Fruit fly (Drosophila melanogaster) whole organism, embryonic: ENCODE measurements around the gene ec.

ENCODE experiments used
- CG10209 ChIP-seq: fragments of 200-800 bp; sonication (Bioruptor generic); optimal IDR thresholded peaks from 3 replicates; lab custom pipeline; 2017; ENCODE audit warnings: missing biosample characterization, mild to moderate bottlenecking, missing genetic modification characterization, missing genetic modification reagents
- CG10979 ChIP-seq: fragments of 200-800 bp; sonication (Bioruptor generic); optimal IDR thresholded peaks from 2 replicates; lab custom pipeline; 2018; ENCODE audit warnings: missing biosample characterization, mild to moderate bottlenecking, missing genetic modification characterization, moderate library complexity
- CG11093 ChIP-seq: fragments of 200-800 bp; sonication (Bioruptor generic); IDR thresholded peaks from 3 replicates; pipeline ENCODE4 v1.3.6; 2022; ENCODE audit warnings: missing biosample characterization, missing genetic modification characterization
- CG12391 ChIP-seq: fragments of 200-800 bp; sonication (Bioruptor generic); optimal IDR thresholded peaks from 3 replicates; lab custom pipeline; 2018; ENCODE audit warnings: missing biosample characterization, mild to moderate bottlenecking, missing genetic modification characterization, moderate library complexity
- CG12744 ChIP-seq: fragments of 200-800 bp; sonication (Bioruptor generic); optimal IDR thresholded peaks from 2 replicates; lab custom pipeline; 2016; ENCODE audit warnings: missing biosample characterization, missing genetic modification characterization
- CG15479 ChIP-seq: fragments of 200-800 bp; sonication (Bioruptor generic); optimal IDR thresholded peaks from 3 replicates; lab custom pipeline; 2019; ENCODE audit warnings: missing biosample characterization, mild to moderate bottlenecking, missing genetic modification characterization, moderate library complexity
- CG1647 ChIP-seq: fragments of 200-800 bp; sonication (Bioruptor generic); optimal IDR thresholded peaks from 3 replicates; lab custom pipeline; 2016; ENCODE audit warnings: missing biosample characterization, missing genetic modification characterization
- CG17612 ChIP-seq: fragments of 200-800 bp; sonication (Bioruptor generic); IDR thresholded peaks from 2 replicates; pipeline ENCODE4 v1.3.6; 2022; ENCODE audit warnings: missing biosample characterization, missing genetic modification characterization
- CG3065 ChIP-seq: fragments of 200-800 bp; sonication (Bioruptor generic); optimal IDR thresholded peaks from 2 replicates; lab custom pipeline; 2016; ENCODE audit warnings: missing biosample characterization, missing genetic modification characterization
- CG4854 ChIP-seq: fragments of 200-800 bp; sonication (Bioruptor generic); optimal IDR thresholded peaks from 2 replicates; lab custom pipeline; 2016; ENCODE audit warnings: missing biosample characterization, missing genetic modification characterization, inconsistent platforms
- CG7786 ChIP-seq: fragments of 200-800 bp; sonication (Bioruptor generic); optimal IDR thresholded peaks from 2 replicates; lab custom pipeline; 2016; ENCODE audit warnings: missing biosample characterization, missing genetic modification characterization
- CG9215 ChIP-seq: fragments of 200-800 bp; sonication (Bioruptor generic); IDR thresholded peaks from 2 replicates; pipeline ENCODE4 v1.3.6; 2022; ENCODE audit warnings: missing biosample characterization, missing genetic modification characterization
- CG9876 ChIP-seq: fragments of 200-800 bp; sonication (Bioruptor generic); optimal IDR thresholded peaks from 2 replicates; lab custom pipeline; 2016; ENCODE audit warnings: missing biosample characterization, missing genetic modification characterization
- D19A ChIP-seq: fragments of 200-800 bp; optimal IDR thresholded peaks from 3 replicates; lab custom pipeline; 2019; ENCODE audit warnings: missing biosample characterization, mild to moderate bottlenecking, missing genetic modification characterization, moderate library complexity
- Dp ChIP-seq: fragments of 200-800 bp; sonication (Bioruptor generic); optimal IDR thresholded peaks from 2 replicates; lab custom pipeline; 2018; ENCODE audit warnings: missing biosample characterization, mild to moderate bottlenecking, missing genetic modification characterization, moderate library complexity
- Dref ChIP-seq: fragments of 200-800 bp; sonication (Bioruptor generic); IDR thresholded peaks from 2 replicates; pipeline ENCODE4 v1.3.6; 2022; ENCODE audit warnings: missing biosample characterization, missing genetic modification characterization
- Ets97D ChIP-seq: fragments of 200-800 bp; sonication (Bioruptor generic); optimal IDR thresholded peaks from 3 replicates; lab custom pipeline; 2016; ENCODE audit warnings: missing biosample characterization, missing genetic modification characterization
- GATAe ChIP-seq: fragments of 200-800 bp; sonication (Bioruptor generic); conservative IDR thresholded peaks from 2 replicates; pipeline ENCODE4 v1.3.6; 2022; ENCODE audit warnings: missing biosample characterization, missing genetic modification characterization
- Hr78 ChIP-seq, 2 experiments: fragments of 200-800 bp in 1 of 2; fragments of >200 bp in 1 of 2; sonication (Bioruptor generic) in 1 of 2; optimal IDR thresholded peaks; 2 replicates each; lab custom pipeline; 2017 to 2019; ENCODE audit warnings: missing biosample characterization in 2 of 2, missing genetic modification characterization in 2 of 2, mild to moderate bottlenecking in 1 of 2, moderate library complexity in 1 of 2
- Jarid2 ChIP-seq: fragments of 200-800 bp; sonication (Bioruptor generic); optimal IDR thresholded peaks from 3 replicates; lab custom pipeline; 2017; ENCODE audit warnings: mild to moderate bottlenecking, missing biosample characterization, missing genetic modification reagents, missing genetic modification characterization
- Lhr ChIP-seq: fragments of 200-800 bp; sonication (Bioruptor generic); optimal IDR thresholded peaks from 3 replicates; lab custom pipeline; 2017; ENCODE audit warnings: mild to moderate bottlenecking, missing biosample characterization, missing genetic modification reagents, missing genetic modification characterization
- Lpt ChIP-seq: fragments of >200 bp; optimal IDR thresholded peaks from 2 replicates; lab custom pipeline; 2018; ENCODE audit warnings: missing biosample characterization, missing genetic modification characterization
- MBD-R2 ChIP-seq: fragments of 200-800 bp; sonication (Bioruptor generic); IDR thresholded peaks from 2 replicates; pipeline ENCODE4 v1.3.6; 2022; ENCODE audit warnings: missing biosample characterization, missing genetic modification characterization
- Med ChIP-seq: fragments of 200-800 bp; sonication (Bioruptor generic); peaks from one replicate; lab custom pipeline; 2016; ENCODE audit warnings: missing biosample characterization, missing genetic modification characterization, mild to moderate bottlenecking, inconsistent platforms, moderate library complexity
- NC2α ChIP-seq: fragments of 200-800 bp; sonication (Bioruptor generic); optimal IDR thresholded peaks from 2 replicates; lab custom pipeline; 2016; ENCODE audit warnings: missing biosample characterization, missing genetic modification characterization
- PHDP ChIP-seq: fragments of 200-800 bp; sonication (Bioruptor generic); optimal IDR thresholded peaks from 3 replicates; lab custom pipeline; 2018; ENCODE audit warnings: missing biosample characterization, mild to moderate bottlenecking, missing genetic modification characterization, moderate library complexity
- Ravus ChIP-seq: fragments of 200-800 bp; sonication (Bioruptor generic); IDR thresholded peaks from 2 replicates; pipeline ENCODE4 v1.3.6; 2022; ENCODE audit warnings: missing biosample characterization, missing genetic modification characterization
- Sry-δ ChIP-seq: fragments of 200-800 bp; sonication (Bioruptor generic); optimal IDR thresholded peaks from 2 replicates; lab custom pipeline; 2016; ENCODE audit warnings: missing biosample characterization, missing genetic modification characterization
- Stat92E ChIP-seq, 3 experiments: fragments of >200 bp in 2 of 3; fragments of 200-800 bp in 1 of 3; sonication (Bioruptor generic) in 1 of 3; optimal IDR thresholded peaks; 2 replicates each; lab custom pipeline; 2017 to 2019; ENCODE audit warnings: missing biosample characterization in 3 of 3, missing genetic modification characterization in 3 of 3, mild to moderate bottlenecking in 1 of 3, moderate library complexity in 1 of 3
- ara ChIP-seq: fragments of 200-800 bp; sonication (Bioruptor generic); IDR thresholded peaks from 2 replicates; pipeline ENCODE4 v1.3.6; 2022; ENCODE audit warnings: missing biosample characterization, missing genetic modification characterization
- ato ChIP-seq: fragments of 200-800 bp; sonication (Bioruptor generic); IDR thresholded peaks from 2 replicates; pipeline ENCODE4 v1.3.6; 2022; ENCODE audit warnings: missing biosample characterization, missing genetic modification characterization; ENCODE audit not compliant: partially characterized antibody
- bbx ChIP-seq: fragments of 200-800 bp; sonication (Bioruptor generic); IDR thresholded peaks from 2 replicates; pipeline ENCODE4 v1.3.6; 2022; ENCODE audit warnings: missing biosample characterization, missing genetic modification characterization; ENCODE audit not compliant: partially characterized antibody
- cg ChIP-seq: fragments of 200-800 bp; sonication (Bioruptor generic); optimal IDR thresholded peaks from 3 replicates; lab custom pipeline; 2019; ENCODE audit warnings: missing biosample characterization, mild to moderate bottlenecking, missing genetic modification characterization, moderate library complexity
- chinmo ChIP-seq: fragments of 200-800 bp; sonication (Bioruptor generic); IDR thresholded peaks from 4 replicates; pipeline ENCODE4 v1.3.6; 2022; ENCODE audit warnings: missing biosample characterization, missing genetic modification characterization; ENCODE audit not compliant: partially characterized antibody
- chm ChIP-seq: fragments of 200-800 bp; sonication (Bioruptor generic); IDR thresholded peaks from 2 replicates; pipeline ENCODE4 v1.3.6; 2022; ENCODE audit warnings: missing biosample characterization, missing genetic modification characterization
- dm ChIP-seq: fragments of 200-800 bp; sonication (Bioruptor generic); optimal IDR thresholded peaks from 3 replicates; lab custom pipeline; 2016; ENCODE audit warnings: missing biosample characterization, missing genetic modification characterization
- ewg ChIP-seq: fragments of 200-800 bp; sonication (Bioruptor generic); optimal IDR thresholded peaks from 3 replicates; lab custom pipeline; 2017; ENCODE audit warnings: mild to moderate bottlenecking, missing biosample characterization, missing genetic modification reagents, missing genetic modification characterization
- fd102C ChIP-seq: fragments of 200-800 bp; sonication (Bioruptor generic); optimal IDR thresholded peaks from 2 replicates; lab custom pipeline; 2018; ENCODE audit warnings: missing biosample characterization, mild to moderate bottlenecking, missing genetic modification characterization, moderate library complexity
- gem ChIP-seq: fragments of 200-800 bp; sonication (Bioruptor generic); optimal IDR thresholded peaks from 2 replicates; lab custom pipeline; 2019; ENCODE audit warnings: missing biosample characterization, mild to moderate bottlenecking, missing genetic modification characterization, moderate library complexity
- ind ChIP-seq: fragments of 200-800 bp; sonication (Bioruptor generic); optimal IDR thresholded peaks from 3 replicates; lab custom pipeline; 2016; ENCODE audit warnings: missing biosample characterization, missing genetic modification characterization
- knrl ChIP-seq: fragments of 200-800 bp; sonication (Bioruptor generic); IDR thresholded peaks from 3 replicates; pipeline ENCODE4 v1.3.6; 2022; ENCODE audit warnings: missing biosample characterization, missing genetic modification characterization; ENCODE audit not compliant: partially characterized antibody
- lab ChIP-seq: fragments of 200-800 bp; sonication (Bioruptor generic); optimal IDR thresholded peaks from 3 replicates; lab custom pipeline; 2017; ENCODE audit warnings: missing biosample characterization, missing genetic modification characterization, mild to moderate bottlenecking, moderate library complexity, missing genetic modification reagents
- odd ChIP-seq: fragments of 200-800 bp; sonication (Bioruptor generic); optimal IDR thresholded peaks from 2 replicates; lab custom pipeline; 2017; ENCODE audit warnings: missing biosample characterization, mild to moderate bottlenecking, missing genetic modification characterization
- scrt ChIP-seq: fragments of 200-800 bp; sonication (Bioruptor generic); optimal IDR thresholded peaks from 2 replicates; lab custom pipeline; 2018; ENCODE audit warnings: missing biosample characterization, mild to moderate bottlenecking, missing genetic modification characterization, moderate library complexity
- sd ChIP-seq: fragments of 200-800 bp; sonication (Bioruptor generic); optimal IDR thresholded peaks from 3 replicates; lab custom pipeline; 2018; ENCODE audit warnings: missing biosample characterization, mild to moderate bottlenecking, missing genetic modification characterization, moderate library complexity
- sqz ChIP-seq: fragments of 200-800 bp; sonication (Bioruptor generic); optimal IDR thresholded peaks from 3 replicates; lab custom pipeline; 2018; ENCODE audit warnings: missing biosample characterization, mild to moderate bottlenecking, missing genetic modification characterization
- twi ChIP-seq: fragments of 200-800 bp; optimal IDR thresholded peaks from 2 replicates; lab custom pipeline; 2019; ENCODE audit warnings: missing biosample characterization, mild to moderate bottlenecking, missing genetic modification characterization, moderate library complexity
- vvl ChIP-seq: fragments of 200-800 bp; sonication (Bioruptor generic); IDR thresholded peaks from 2 replicates; pipeline ENCODE4 v1.3.6; 2022; ENCODE audit warnings: missing biosample characterization, missing genetic modification characterization
- zf30C ChIP-seq: fragments of 200-800 bp; sonication (Bioruptor generic); optimal IDR thresholded peaks from 3 replicates; lab custom pipeline; 2018; ENCODE audit warnings: missing biosample characterization, mild to moderate bottlenecking, missing genetic modification characterization

ec gene

DNA sequence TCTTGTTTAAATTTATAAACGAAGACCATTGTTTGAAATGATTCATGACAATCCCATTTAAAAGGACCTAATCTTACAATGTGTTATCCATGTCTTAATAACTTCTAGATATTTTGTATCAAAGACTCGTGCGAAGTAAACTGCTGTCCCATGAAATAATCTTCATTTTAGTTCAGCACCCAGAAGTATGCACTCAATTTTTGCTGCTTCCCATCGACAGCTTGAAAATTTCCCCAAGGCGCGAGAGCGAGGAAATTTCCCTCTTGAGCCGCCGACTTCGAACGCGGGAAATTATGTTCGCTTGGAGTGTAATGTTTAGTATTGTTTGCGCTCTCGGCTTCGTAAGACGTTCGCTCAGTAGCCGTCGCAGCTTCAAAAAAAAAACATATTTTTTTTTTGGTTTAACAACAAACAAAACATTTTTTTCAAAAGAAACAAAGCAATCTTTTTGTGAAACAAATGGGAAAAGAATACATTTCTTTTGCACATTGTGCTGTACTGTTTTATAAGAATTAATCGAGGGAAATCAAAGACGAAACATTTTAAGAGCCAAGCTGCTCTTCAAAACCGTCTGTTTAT lies 24.4 kb downstream of the ec start (continued):
- TF ChIP-seq Sry-δ (GFP tag; lab: Kevin White, UChicago) (no peak), twi (no peak), CG3065 (no peak), ato (GFP tag; lab: Robert Waterston, UW) (no peak), vvl (GFP tag; lab: Robert Waterston, UW) (0 out of 2 replicates have a peak, but pooled peaks have one; percentile 16), Lhr (GFP tag; lab: Kevin White, UChicago) (no peak), sqz (GFP tag; lab: Kevin White, UChicago) (peak; percentile 65), chm (GFP tag; lab: Robert Waterston, UW) (peak; percentile 47; the same call in 1 of the 2 replicates), Stat92E (GFP tag; optimal IDR thresholded peaks at IDR 0.05; lab: Kevin White, UChicago) (no peak), zf30C (GFP tag; lab: Kevin White, UChicago) (peak; percentile 9), scrt (GFP tag; lab: Kevin White, UChicago) (no peak), CG17612 (GFP tag; lab: Robert Waterston, UW) (no peak), odd (GFP tag; lab: Kevin White, UChicago) (no peak), NC2α (GFP tag; lab: Kevin White, UChicago) (no peak), Ravus (GFP tag; lab: Robert Waterston, UW) (no peak), GATAe (GFP tag; lab: Robert Waterston, UW) (no peak), gem (tag; lab: Kevin White, UChicago) (no peak), CG1647 (no peak), ind (GFP tag; lab: Kevin White, UChicago) (no peak), Dp (GFP tag; lab: Kevin White, UChicago) (peak; percentile 2), cg (GFP tag; lab: Kevin White, UChicago) (peak; percentile 19), CG9215 (GFP tag; lab: Robert Waterston, UW) (no peak), CG15479 (GFP tag; lab: Kevin White, UChicago) (no peak), fd102C (GFP tag; lab: Kevin White, UChicago) (no peak), CG11093 (GFP tag; lab: Robert Waterston, UW) (no peak), PHDP (no peak), MBD-R2 (no peak), Hr78 (GFP tag; optimal IDR thresholded peaks at IDR 0.05; lab: Kevin White, UChicago) (no peak), Ets97D (GFP tag; lab: Kevin White, UChicago) (no peak), CG7786 (GFP tag; lab: Kevin White, UChicago) (no peak), dm (GFP tag; lab: Kevin White, UChicago) (no peak), Med (GFP tag; lab: Kevin White, UChicago) (peak; percentile 26), CG12744 (GFP tag; lab: Kevin White, UChicago) (no peak), D19A (no peak), sd (tag; lab: Kevin White, UChicago) (no peak), Dref (GFP tag; lab: Robert Waterston, UW) (no peak), ara (GFP tag; lab: Robert Waterston, UW) (no peak), CG10209 (no peak), knrl (GFP tag; lab: Robert Waterston, UW) (no peak), ewg (GFP tag; lab: Kevin White, UChicago) (no peak), bbx (GFP tag; lab: Robert Waterston, UW) (0 out of 2 replicates have a peak, but pooled peaks have one; percentile 29), lab (GFP tag; lab: Kevin White, UChicago) (no peak), chinmo (GFP tag; lab: Robert Waterston, UW) (0 out of 4 replicates have a peak, but pooled peaks have one; percentile 8), Jarid2 (peak; percentile 76), CG4854 (GFP tag; lab: Kevin White, UChicago) (no peak), CG9876 (GFP tag; lab: Kevin White, UChicago) (no peak), CG12391 (tag; lab: Kevin White, UChicago) (no peak), CG10979 (tag; lab: Kevin White, UChicago) (no peak), Lpt (no peak)
